Worm (Caenorhabditis elegans): Measurements from ENCODE around the gene mek-1.

The mek-1 gene

ce11 chrX:7478948-7479347 lies at the start of gene mek-1:
Gene mek-1 (plus strand): TSS chrX:7479248.
- TF ChIP-seq nhr-120 (GFP tag; IDR thresholded peaks at IDR 0.05), result no peak
- no peak for TF ChIP-seq rpc-1 (optimal IDR thresholded peaks at IDR 0.05)
- no peak for TF ChIP-seq rpc-1 (tag; optimal IDR thresholded peaks at IDR 0.05)
- TF ChIP-seq hlh-12 (tag; optimal IDR thresholded peaks at IDR 0.05), result no peak
- no peak for TF ChIP-seq snpc-4 (GFP tag; optimal IDR thresholded peaks at IDR 0.05)
- TF ChIP-seq snpc-4 (tag; optimal IDR thresholded peaks at IDR 0.05), result no peak
- TF ChIP-seq ets-4 (GFP tag; optimal IDR thresholded peaks at IDR 0.05), result no peak
- TF ChIP-seq lin-26 (GFP tag; IDR thresholded peaks at IDR 0.05), result no peak
- TF ChIP-seq ztf-25 (GFP tag; IDR thresholded peaks at IDR 0.05), result no peak
- TF ChIP-seq Y56A3A.18 (GFP tag; IDR thresholded peaks at IDR 0.05), result no peak
- TF ChIP-seq zim-3 (tag; optimal IDR thresholded peaks at IDR 0.05), result no peak
- no peak for TF ChIP-seq egl-44 (GFP tag; IDR thresholded peaks at IDR 0.05)
- no peak for TF ChIP-seq xnd-1 (tag; optimal IDR thresholded peaks at IDR 0.05)

ce11 chrX:7430483-7430882 lies 48.6 kb upstream of the mek-1 start:
- TF ChIP-seq hmg-1.2 (GFP tag; IDR thresholded peaks at IDR 0.05), result no peak; the same call in 1 of the 2 replicates
- TF ChIP-seq B0261.1 (tag; optimal IDR thresholded peaks at IDR 0.05), result no peak
- no peak for TF ChIP-seq C17E4.6 (GFP tag; IDR thresholded peaks at IDR 0.05)
- no peak for TF ChIP-seq egl-18 (GFP tag; IDR thresholded peaks at IDR 0.05)
- no peak for TF ChIP-seq ztf-28 (GFP tag; IDR thresholded peaks at IDR 0.05)
- TF ChIP-seq B0336.3 (GFP tag; IDR thresholded peaks at IDR 0.05), result no peak
- TF ChIP-seq ztf-22 (GFP tag; optimal IDR thresholded peaks at IDR 0.05), result no peak
- no peak for TF ChIP-seq Y56A3A.18 (GFP tag; IDR thresholded peaks at IDR 0.05)
- no peak for TF ChIP-seq nhr-179 (tag; optimal IDR thresholded peaks at IDR 0.05)
- TF ChIP-seq Y53F4B.3 (GFP tag; IDR thresholded peaks at IDR 0.05), result no peak
- TF ChIP-seq fkh-3 (tag; optimal IDR thresholded peaks at IDR 0.05), result no peak

- TF ChIP-seq egrh-3 (GFP tag; IDR thresholded peaks at IDR 0.05) (no peak), ZK185.1 (tag; optimal IDR thresholded peaks at IDR 0.05; ENCODE audit: poor library complexity, severe bottlenecking) (no peak), F49E8.2 (tag; optimal IDR thresholded peaks at IDR 0.05; ENCODE audit: insufficient read depth) (no peak), nfya-1 (tag; optimal IDR thresholded peaks at IDR 0.05; ENCODE audit: borderline replicate concordance, insufficient read depth) (no peak), gei-17 (GFP tag; optimal IDR thresholded peaks at IDR 0.05) (no peak), F57A8.1 (GFP tag; optimal IDR thresholded peaks at IDR 0.05) (no peak), snpc-3.4 (tag; optimal IDR thresholded peaks at IDR 0.05) (no peak), die-1 (tag; optimal IDR thresholded peaks at IDR 0.05) (no peak), nhr-120 (GFP tag; IDR thresholded peaks at IDR 0.05) (no peak), B0336.3 (GFP tag; IDR thresholded peaks at IDR 0.05) (no peak), madf-6 (GFP tag; IDR thresholded peaks at IDR 0.05) (no peak), egl-44 (GFP tag; IDR thresholded peaks at IDR 0.05) (no peak), cebp-1 (GFP tag; IDR thresholded peaks at IDR 0.05) (no peak), cebp-1 (tag; optimal IDR thresholded peaks at IDR 0.05) (no peak), K12H6.12 (tag; optimal IDR thresholded peaks at IDR 0.05) (no peak), ztf-25 (GFP tag; IDR thresholded peaks at IDR 0.05) (no peak)
Observed at ce11 chrX:7431165-7431564, 47.9 kb upstream of the mek-1 start, which contains the start of gene clc-2. Gene clc-2 (plus strand): TSS chrX:7431465.

- TF ChIP-seq unc-130 (GFP tag; optimal IDR thresholded peaks at IDR 0.05), result no peak
- TF ChIP-seq ztf-18 (tag; optimal IDR thresholded peaks at IDR 0.05), result no peak
Observed at ce11 chrX:7433269-7433668, 45.8 kb upstream of the mek-1 start, which contains the start of gene clc-5. Gene clc-5 (plus strand): TSS chrX:7433569.
